Worm (Caenorhabditis elegans) whole organism, L3 larva: ENCODE data around the gene srh-122.

Experiments used
- ZK546.5 ChIP-seq: sonication (generic microtip); optimal IDR thresholded peaks from 2 replicates; lab custom pipeline; 2017; ENCODE audit warnings: missing biosample characterization, missing genetic modification characterization
- aly-2 ChIP-seq: fragments of 150-350 bp; optimal IDR thresholded peaks from 2 replicates; lab custom pipeline; 2014; ENCODE audit warnings: missing biosample characterization, missing genetic modification characterization
- elt-2 ChIP-seq: sonication (generic microtip); optimal IDR thresholded peaks from 2 replicates; lab custom pipeline; 2016; ENCODE audit warnings: missing genetic modification reagents, mild to moderate bottlenecking, missing genetic modification characterization, missing compliant biosample characterization
- jun-1 ChIP-seq: fragments of 150-350 bp; optimal IDR thresholded peaks from 2 replicates; lab custom pipeline; 2014; ENCODE audit warnings: missing biosample characterization, missing genetic modification reagents, missing genetic modification characterization
- nhr-67 ChIP-seq: fragments of 150-350 bp; optimal IDR thresholded peaks from 2 replicates; lab custom pipeline; 2014; ENCODE audit warnings: missing biosample characterization, missing genetic modification characterization
- tbx-2 ChIP-seq: sonication (generic microtip); optimal IDR thresholded peaks from 2 replicates; lab custom pipeline; 2016; ENCODE audit warnings: mild to moderate bottlenecking, missing genetic modification characterization, missing compliant biosample characterization

The srh-122 gene

DNA sequence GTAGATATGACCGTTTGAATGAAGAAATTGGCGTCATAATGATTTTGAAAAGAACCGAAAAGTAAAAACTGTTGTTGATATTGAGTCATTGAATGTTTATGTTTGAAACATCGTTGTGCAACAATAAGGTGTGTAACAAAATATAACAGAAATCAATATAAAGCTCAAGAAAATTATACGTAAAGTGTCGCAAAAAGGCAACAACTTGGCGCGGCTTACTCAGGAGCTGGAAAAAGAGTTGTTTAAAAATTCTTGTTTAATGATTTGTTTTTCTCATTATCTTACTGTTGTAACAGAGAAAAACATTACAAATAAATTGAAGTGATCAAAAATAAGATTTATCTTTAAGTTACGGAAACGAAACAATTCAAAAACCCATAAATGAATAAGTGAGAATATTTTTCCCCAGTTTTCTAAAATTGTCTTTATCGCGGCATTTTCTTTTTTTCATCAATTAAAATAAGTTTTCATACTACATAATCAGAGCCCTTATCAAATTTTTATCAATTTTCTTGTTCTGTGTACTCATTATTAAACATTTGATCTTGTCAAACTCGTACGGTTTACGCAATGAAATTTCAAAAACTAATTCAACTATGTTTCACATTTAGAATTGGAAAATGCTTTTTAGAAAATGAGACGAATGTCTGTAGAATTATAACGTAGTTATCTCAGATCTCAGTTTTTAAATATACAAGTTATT, 49.9 kb downstream of the srh-122 start, which contains the start of gene ZK1037.6:
Gene ZK1037.6 (minus strand): TSS at position 51 of the 703 bp plus-strand sequence.
- TF ChIP-seq nhr-67 (tag; lab: Kevin White, UChicago) = no peak
- TF ChIP-seq aly-2 (tag; lab: Kevin White, UChicago) = no peak
- TF ChIP-seq ZK546.5 = no peak
- peak; percentile 75 for TF ChIP-seq elt-2 (tag; lab: Kevin White, UChicago)
- no peak for TF ChIP-seq tbx-2
- peak; percentile 30 for TF ChIP-seq jun-1 (tag; lab: Kevin White, UChicago)
- TF ChIP-seq, all 47 proteins: peak for 2
